Worm (Caenorhabditis elegans) whole organism, late embryonic: Measurements from ENCODE around the gene ZK813.6.

Experiments
- ahr-1 ChIP-seq: sonication (generic microtip); optimal IDR thresholded peaks from 2 replicates; lab custom pipeline; 2016; ENCODE audit warnings: missing genetic modification characterization, missing compliant biosample characterization
- ceh-2 ChIP-seq: sonication (generic microtip); optimal IDR thresholded peaks from 2 replicates; lab custom pipeline; 2016; ENCODE audit warnings: missing genotype, missing genetic modification characterization, missing compliant biosample characterization
- dmd-4 ChIP-seq: sonication (generic microtip); optimal IDR thresholded peaks from 2 replicates; lab custom pipeline; 2016; ENCODE audit warnings: borderline replicate concordance, missing genetic modification characterization, missing compliant biosample characterization
- dve-1 ChIP-seq: sonication (generic microtip); optimal IDR thresholded peaks from 2 replicates; lab custom pipeline; 2017; ENCODE audit warnings: antibody characterized with exemption, mild to moderate bottlenecking, missing genetic modification characterization, missing compliant biosample characterization
- fkh-10 ChIP-seq: fragments of 150-350 bp; optimal IDR thresholded peaks from 2 replicates; lab custom pipeline; 2014; ENCODE audit warnings: missing biosample characterization, missing genetic modification reagents, missing genetic modification characterization
- hlh-30 ChIP-seq: sonication (generic microtip); optimal IDR thresholded peaks from 2 replicates; lab custom pipeline; 2017; ENCODE audit warnings: antibody characterized with exemption, missing genetic modification characterization, missing compliant biosample characterization; ENCODE audit not compliant: insufficient read depth
- lin-11 ChIP-seq: fragments of 200-800 bp; sonication (Bioruptor generic); optimal IDR thresholded peaks from 2 replicates; lab custom pipeline; 2018; ENCODE audit warnings: mild to moderate bottlenecking, missing genetic modification characterization, missing compliant biosample characterization
- pha-2 ChIP-seq: sonication (generic microtip); optimal IDR thresholded peaks from 2 replicates; lab custom pipeline; 2017; ENCODE audit warnings: mild to moderate bottlenecking, missing genetic modification characterization, missing compliant biosample characterization
- pqm-1 ChIP-seq: sonication (generic microtip); optimal IDR thresholded peaks from 2 replicates; lab custom pipeline; 2016; ENCODE audit warnings: missing genetic modification characterization, missing compliant biosample characterization
- pros-1 ChIP-seq: fragments of 150-350 bp; optimal IDR thresholded peaks from 2 replicates; lab custom pipeline; 2014; ENCODE audit warnings: missing biosample characterization, missing genetic modification reagents, missing genetic modification characterization
- tbx-2 ChIP-seq: sonication (generic microtip); optimal IDR thresholded peaks from 2 replicates; lab custom pipeline; 2016; ENCODE audit warnings: missing genetic modification characterization, missing compliant biosample characterization
- unc-55 ChIP-seq: sonication (generic microtip); optimal IDR thresholded peaks from 2 replicates; lab custom pipeline; 2017; ENCODE audit warnings: missing biosample characterization, missing genetic modification reagents, missing genetic modification characterization
- unc-86 ChIP-seq: sonication (generic microtip); optimal IDR thresholded peaks from 2 replicates; lab custom pipeline; 2016; ENCODE audit warnings: missing genetic modification characterization, missing compliant biosample characterization
- ztf-16 ChIP-seq: sonication (generic microtip); optimal IDR thresholded peaks from 2 replicates; lab custom pipeline; 2017; ENCODE audit warnings: missing genetic modification characterization, missing compliant biosample characterization

DNA sequence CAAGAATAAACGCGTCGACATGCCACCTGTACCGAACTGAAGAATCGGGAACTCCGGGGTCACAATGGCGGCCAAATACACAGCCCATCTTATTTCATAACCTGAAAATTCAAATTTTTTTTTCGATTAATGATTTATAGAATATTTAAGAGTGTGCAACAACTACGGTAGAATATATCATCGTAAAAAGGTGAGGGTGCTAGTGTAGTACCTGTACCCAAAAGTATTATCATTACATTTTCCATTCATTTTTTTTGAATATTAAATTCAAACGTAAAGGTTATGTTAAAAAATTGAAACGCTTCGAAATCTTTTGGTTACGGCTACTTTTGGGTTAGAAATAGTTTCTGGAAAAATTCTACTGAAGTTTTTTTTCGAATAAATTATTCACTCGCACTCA is 5.4 kb downstream of the ZK813.6 start, which contains the start of gene ZK813.4:
- TF ChIP-seq ztf-16 (tag; lab: Kevin White, UChicago) (no peak), lin-11 (no peak), ceh-2 (no peak), ahr-1 (tag; lab: Kevin White, UChicago) (no peak), pha-2 (tag; lab: Kevin White, UChicago) (no peak), fkh-10 (GFP tag; lab: Kevin White, UChicago) (no peak), hlh-30 (tag; lab: Kevin White, UChicago) (no peak), pqm-1 (no peak), pros-1 (tag; lab: Kevin White, UChicago) (no peak), unc-86 (tag; lab: Kevin White, UChicago) (no peak), dve-1 (tag; lab: Kevin White, UChicago) (no peak), dmd-4 (no peak), tbx-2 (tag; lab: Kevin White, UChicago) (no peak), unc-55 (no peak)
